Fruit fly (Drosophila melanogaster): ENCODE data around the gene CG5906.
A peak's percentile ranks its signal among the peaks of the same experiment; 100 is the strongest.

The CG5906 gene

DNA sequence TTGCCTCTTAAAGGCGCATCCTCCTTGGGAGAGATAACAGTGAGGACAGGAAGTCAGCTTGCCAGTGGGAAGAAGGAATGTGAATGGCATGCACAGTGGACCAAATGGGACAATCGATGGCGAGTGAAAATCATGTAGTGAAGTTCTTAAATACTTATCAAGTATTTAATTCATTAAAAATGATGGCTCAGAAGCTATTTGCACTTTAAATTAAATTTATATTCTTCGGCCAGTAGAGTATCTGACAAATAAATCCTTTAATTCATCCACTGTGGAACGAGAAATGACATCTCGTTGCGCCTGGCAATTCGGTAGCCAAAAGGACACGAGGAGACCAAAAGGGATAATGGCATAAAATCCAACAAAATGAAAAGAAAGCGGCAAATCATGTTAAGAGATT, 1.8 kb downstream of the CG5906 start:
- TF ChIP-seq sv (GFP tag; optimal IDR thresholded peaks at IDR 0.05) (no peak), Myc (optimal IDR thresholded peaks at IDR 0.05) (no peak), woc (GFP tag; optimal IDR thresholded peaks at IDR 0.05) (no peak), GATAd (GFP tag; optimal IDR thresholded peaks at IDR 0.05) (no peak), fru (GFP tag; optimal IDR thresholded peaks at IDR 0.05) (no peak), Rel (GFP tag; optimal IDR thresholded peaks at IDR 0.05) (no peak), Rel (tag; optimal IDR thresholded peaks at IDR 0.05) (no peak), CrebA (GFP tag; optimal IDR thresholded peaks at IDR 0.05; ENCODE audit: borderline replicate concordance) (no peak), Dfd (GFP tag; optimal IDR thresholded peaks at IDR 0.05) (no peak), tai (GFP tag; optimal IDR thresholded peaks at IDR 0.05) (no peak), Hr78 (GFP tag; optimal IDR thresholded peaks at IDR 0.05) (no peak), Sp1 (GFP tag; optimal IDR thresholded peaks at IDR 0.05) (no peak)

DNA sequence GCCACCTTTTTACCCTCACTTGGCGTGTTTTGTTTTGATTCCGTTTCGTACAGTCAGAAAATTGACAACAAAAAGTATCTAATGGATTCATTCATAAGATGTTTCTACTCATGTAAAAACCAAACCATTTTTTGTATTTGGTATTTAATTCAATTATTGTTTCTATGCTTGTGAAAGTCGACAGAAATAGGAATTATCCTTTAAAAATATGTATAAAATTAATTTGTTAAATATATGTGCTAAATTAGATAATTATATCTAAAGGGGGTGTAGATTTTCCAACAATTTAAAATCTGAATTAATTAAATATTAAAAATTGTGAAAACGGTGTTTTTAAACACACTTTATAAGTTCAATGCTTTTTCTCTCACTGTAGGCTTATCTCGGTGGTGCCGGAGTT, 7.5 kb downstream of the CG5906 start:
- TF ChIP-seq Mio (GFP tag; optimal IDR thresholded peaks at IDR 0.05), result no peak
- TF ChIP-seq Sp1 (GFP tag; optimal IDR thresholded peaks at IDR 0.05), result peak; percentile 0
- peak; percentile 9 for TF ChIP-seq HLH106 (tag; optimal IDR thresholded peaks at IDR 0.05)

DNA sequence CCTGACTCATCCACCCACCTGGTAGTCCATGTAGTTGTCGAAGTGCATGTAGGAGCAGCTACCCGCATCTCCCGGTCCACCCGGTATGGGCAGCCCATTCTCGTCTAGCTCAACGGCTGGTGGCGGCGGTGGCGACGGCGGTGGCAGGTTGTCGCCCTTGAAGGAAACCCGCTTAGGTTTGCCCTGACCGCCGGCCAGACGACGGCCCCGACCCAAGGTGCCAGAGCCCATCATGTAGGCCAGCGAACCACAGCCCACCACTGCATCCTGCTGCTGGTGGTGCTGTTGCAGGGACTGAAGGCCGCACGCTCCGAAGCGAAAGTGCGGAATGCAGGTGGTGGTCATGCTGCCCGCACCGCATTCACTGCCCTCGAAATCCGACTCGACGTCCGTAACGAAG, 8.8 kb downstream of the CG5906 start:
- TF ChIP-seq fru (GFP tag; optimal IDR thresholded peaks at IDR 0.05) (no peak), tai (GFP tag; optimal IDR thresholded peaks at IDR 0.05) (no peak), h (GFP tag; optimal IDR thresholded peaks at IDR 0.05) (no peak), N (GFP tag; optimal IDR thresholded peaks at IDR 0.05) (no peak), woc (GFP tag; optimal IDR thresholded peaks at IDR 0.05) (no peak), Jra (GFP tag; optimal IDR thresholded peaks at IDR 0.05) (no peak), Myc (optimal IDR thresholded peaks at IDR 0.05) (no peak), dsf (GFP tag; optimal IDR thresholded peaks at IDR 0.05; ENCODE audit: borderline replicate concordance) (no peak), Hnf4 (GFP tag; optimal IDR thresholded peaks at IDR 0.05) (no peak), Hr78 (GFP tag; optimal IDR thresholded peaks at IDR 0.05) (no peak)

DNA sequence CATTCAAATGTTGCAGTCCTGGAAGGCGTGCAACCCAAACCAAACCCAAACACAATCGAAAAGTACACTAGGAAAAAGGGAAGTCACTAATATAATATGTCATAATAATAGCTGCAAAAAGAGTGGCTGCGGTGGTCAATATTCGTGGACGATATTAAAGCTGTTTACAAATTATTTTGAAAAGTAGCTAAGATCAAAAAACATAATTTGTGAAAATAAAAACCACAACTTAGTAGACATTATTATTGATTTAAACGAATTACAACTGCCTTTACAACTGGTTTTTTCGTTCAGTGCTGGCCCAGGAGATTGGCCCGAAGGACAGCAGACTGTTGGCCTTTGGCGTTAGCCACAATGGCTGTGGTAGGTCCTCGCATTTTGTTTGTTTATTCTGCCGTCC, 12.4 kb downstream of the CG5906 start:
- TF ChIP-seq N (GFP tag; optimal IDR thresholded peaks at IDR 0.05) (no peak), sage (GFP tag; optimal IDR thresholded peaks at IDR 0.05) (no peak), Rel (GFP tag; optimal IDR thresholded peaks at IDR 0.05) (no peak), Rel (tag; optimal IDR thresholded peaks at IDR 0.05) (no peak), dsf (GFP tag; optimal IDR thresholded peaks at IDR 0.05; ENCODE audit: borderline replicate concordance) (no peak), CG32264 (GFP tag; optimal IDR thresholded peaks at IDR 0.05) (no peak), Dfd (GFP tag; optimal IDR thresholded peaks at IDR 0.05) (no peak), Hr83 (GFP tag; optimal IDR thresholded peaks at IDR 0.05; ENCODE audit: poor library complexity, severe bottlenecking) (no peak), Vsx2 (GFP tag; optimal IDR thresholded peaks at IDR 0.05; ENCODE audit: partially characterized antibody) (no peak), lola (GFP tag; optimal IDR thresholded peaks at IDR 0.05) (no peak), dmrt93B (GFP tag; optimal IDR thresholded peaks at IDR 0.05) (no peak), Jra (GFP tag; optimal IDR thresholded peaks at IDR 0.05) (no peak), Hr78 (GFP tag; optimal IDR thresholded peaks at IDR 0.05) (no peak), psq (GFP tag; optimal IDR thresholded peaks at IDR 0.05) (no peak)

DNA sequence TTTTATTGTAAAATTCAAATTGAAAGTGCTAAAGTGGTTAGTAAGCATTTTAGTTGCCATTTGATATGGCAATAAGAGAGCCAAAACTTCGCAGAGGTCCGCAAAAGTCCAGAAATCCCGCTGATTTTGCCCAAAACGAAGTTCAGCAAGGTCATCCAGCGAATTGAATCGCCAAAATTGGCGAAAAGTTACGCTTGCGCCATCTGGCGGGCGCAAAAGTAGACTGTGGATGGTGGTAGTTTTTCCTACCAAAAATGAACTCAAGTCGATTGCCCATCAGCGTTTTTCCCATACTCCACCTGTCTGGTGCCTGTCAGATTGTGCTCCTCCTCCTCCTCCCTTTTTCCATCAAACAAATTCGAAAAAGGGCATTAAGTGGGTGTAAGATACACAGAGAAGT, 18.2 kb downstream of the CG5906 start:
- no peak for TF ChIP-seq psq (GFP tag; optimal IDR thresholded peaks at IDR 0.05)
- no peak for TF ChIP-seq brk (GFP tag; optimal IDR thresholded peaks at IDR 0.05)
- no peak for TF ChIP-seq OdsH (GFP tag; optimal IDR thresholded peaks at IDR 0.05)
- no peak for TF ChIP-seq foxo (GFP tag; optimal IDR thresholded peaks at IDR 0.05)
- TF ChIP-seq Rel (GFP tag; optimal IDR thresholded peaks at IDR 0.05), result no peak
- no peak for TF ChIP-seq Rel (tag; optimal IDR thresholded peaks at IDR 0.05)
- TF ChIP-seq Myc (optimal IDR thresholded peaks at IDR 0.05), result no peak
- no peak for TF ChIP-seq Dif (GFP tag; optimal IDR thresholded peaks at IDR 0.05; ENCODE audit: partially characterized antibody)
- no peak for TF ChIP-seq jim (GFP tag; optimal IDR thresholded peaks at IDR 0.05)
- TF ChIP-seq N (GFP tag; optimal IDR thresholded peaks at IDR 0.05), result no peak
- TF ChIP-seq ey (GFP tag; optimal IDR thresholded peaks at IDR 0.05), result no peak
- no peak for TF ChIP-seq sage (GFP tag; optimal IDR thresholded peaks at IDR 0.05)
- TF ChIP-seq tai (GFP tag; optimal IDR thresholded peaks at IDR 0.05), result no peak
- TF ChIP-seq pan (optimal IDR thresholded peaks at IDR 0.05), result no peak
- no peak for TF ChIP-seq dmrt93B (GFP tag; optimal IDR thresholded peaks at IDR 0.05)
- TF ChIP-seq GATAd (GFP tag; optimal IDR thresholded peaks at IDR 0.05), result no peak
- no peak for TF ChIP-seq Mio (GFP tag; optimal IDR thresholded peaks at IDR 0.05)
- TF ChIP-seq CrebA (GFP tag; optimal IDR thresholded peaks at IDR 0.05; ENCODE audit: borderline replicate concordance), result no peak
- no peak for TF ChIP-seq usp (GFP tag; optimal IDR thresholded peaks at IDR 0.05)
- TF ChIP-seq Sp1 (GFP tag; optimal IDR thresholded peaks at IDR 0.05), result no peak
- no peak for TF ChIP-seq HLH106 (tag; optimal IDR thresholded peaks at IDR 0.05)
